Worm (Caenorhabditis elegans): Measurements from ENCODE around the gene K04H4.5.

Gene K04H4.5

ce11 chrIII:9359060-9359459 is at the start of gene K04H4.5:
Gene K04H4.5, plus strand, starts transcription at chrIII:9359360.
- TF ChIP-seq ref-1 (GFP tag; conservative IDR thresholded peaks at IDR 0.05) (no peak), T22C8.4 (GFP tag; IDR thresholded peaks at IDR 0.05) (no peak), ztf-23 (GFP tag; IDR thresholded peaks at IDR 0.05) (no peak), ztf-29 (GFP tag; IDR thresholded peaks at IDR 0.05) (no peak), klf-2 (GFP tag; conservative IDR thresholded peaks at IDR 0.05) (no peak), flt-1 (GFP tag; IDR thresholded peaks at IDR 0.05) (no peak), tab-1 (GFP tag; IDR thresholded peaks at IDR 0.05) (no peak)

- TF ChIP-seq tab-1 (GFP tag; IDR thresholded peaks at IDR 0.05) (no peak), klf-2 (GFP tag; conservative IDR thresholded peaks at IDR 0.05) (no peak)
Observed at ce11 chrIII:9309840-9310239, 49.3 kb upstream of the K04H4.5 start.

- TF ChIP-seq ztf-29 (GFP tag; IDR thresholded peaks at IDR 0.05), result no peak
- TF ChIP-seq flt-1 (GFP tag; IDR thresholded peaks at IDR 0.05), result no peak
- TF ChIP-seq med-1 (GFP tag; optimal IDR thresholded peaks at IDR 0.05; ENCODE audit: insufficient read depth), result no peak
- no peak for TF ChIP-seq ztf-23 (GFP tag; IDR thresholded peaks at IDR 0.05)
Observed at ce11 chrIII:9314476-9314875, 44.7 kb upstream of the K04H4.5 start, which contains the start of gene C40H1.8. Gene C40H1.8, plus strand, starts transcription at chrIII:9314717.

ce11 chrIII:9315180-9315579 is 44.0 kb upstream of the K04H4.5 start:
- TF ChIP-seq ztf-29 (GFP tag; IDR thresholded peaks at IDR 0.05) (no peak), flt-1 (GFP tag; IDR thresholded peaks at IDR 0.05) (no peak), T22C8.4 (GFP tag; IDR thresholded peaks at IDR 0.05) (no peak), ztf-23 (GFP tag; IDR thresholded peaks at IDR 0.05) (no peak), ref-1 (GFP tag; conservative IDR thresholded peaks at IDR 0.05) (no peak), tab-1 (GFP tag; IDR thresholded peaks at IDR 0.05) (no peak), cog-1 (tag; optimal IDR thresholded peaks at IDR 0.05) (no peak), med-1 (GFP tag; optimal IDR thresholded peaks at IDR 0.05; ENCODE audit: insufficient read depth) (no peak), klf-2 (GFP tag; conservative IDR thresholded peaks at IDR 0.05) (no peak)

- TF ChIP-seq klf-2 (GFP tag; conservative IDR thresholded peaks at IDR 0.05), result no peak
- TF ChIP-seq med-1 (GFP tag; optimal IDR thresholded peaks at IDR 0.05; ENCODE audit: insufficient read depth), result no peak
Observed at ce11 chrIII:9317601-9318000, 41.6 kb upstream of the K04H4.5 start.

- no peak for TF ChIP-seq tab-1 (GFP tag; IDR thresholded peaks at IDR 0.05)
- no peak for TF ChIP-seq ztf-29 (GFP tag; IDR thresholded peaks at IDR 0.05)
- TF ChIP-seq T22C8.4 (GFP tag; IDR thresholded peaks at IDR 0.05), result no peak
- no peak for TF ChIP-seq ztf-23 (GFP tag; IDR thresholded peaks at IDR 0.05)
- no peak for TF ChIP-seq ref-1 (GFP tag; conservative IDR thresholded peaks at IDR 0.05)
Observed at ce11 chrIII:9319641-9320040, 39.5 kb upstream of the K04H4.5 start, which contains the start of gene C40H1.9. Gene C40H1.9, plus strand, starts transcription at chrIII:9319941.

ce11 chrIII:9322010-9322409 is 37.1 kb upstream of the K04H4.5 start, which contains the start of gene cpb-1:
Gene cpb-1, plus strand, starts transcription at chrIII:9322310.
- no peak for TF ChIP-seq ztf-29 (GFP tag; IDR thresholded peaks at IDR 0.05)
- TF ChIP-seq klf-2 (GFP tag; conservative IDR thresholded peaks at IDR 0.05), result no peak
- TF ChIP-seq cog-1 (tag; optimal IDR thresholded peaks at IDR 0.05), result no peak
- no peak for TF ChIP-seq med-1 (GFP tag; optimal IDR thresholded peaks at IDR 0.05; ENCODE audit: insufficient read depth)
- TF ChIP-seq ref-1 (GFP tag; conservative IDR thresholded peaks at IDR 0.05), result no peak
- TF ChIP-seq flt-1 (GFP tag; IDR thresholded peaks at IDR 0.05), result no peak
- TF ChIP-seq tab-1 (GFP tag; IDR thresholded peaks at IDR 0.05), result no peak
- TF ChIP-seq ztf-23 (GFP tag; IDR thresholded peaks at IDR 0.05), result no peak
- no peak for TF ChIP-seq T22C8.4 (GFP tag; IDR thresholded peaks at IDR 0.05)

- no peak for TF ChIP-seq ztf-23 (GFP tag; IDR thresholded peaks at IDR 0.05)
- no peak for TF ChIP-seq ztf-29 (GFP tag; IDR thresholded peaks at IDR 0.05)
- TF ChIP-seq T22C8.4 (GFP tag; IDR thresholded peaks at IDR 0.05), result no peak
- TF ChIP-seq tab-1 (GFP tag; IDR thresholded peaks at IDR 0.05), result no peak
- TF ChIP-seq ref-1 (GFP tag; conservative IDR thresholded peaks at IDR 0.05), result no peak
- TF ChIP-seq med-1 (GFP tag; optimal IDR thresholded peaks at IDR 0.05; ENCODE audit: insufficient read depth), result no peak
- TF ChIP-seq flt-1 (GFP tag; IDR thresholded peaks at IDR 0.05), result no peak
- TF ChIP-seq cog-1 (tag; optimal IDR thresholded peaks at IDR 0.05), result no peak
- TF ChIP-seq klf-2 (GFP tag; conservative IDR thresholded peaks at IDR 0.05), result no peak
Observed at ce11 chrIII:9324724-9325123, 34.4 kb upstream of the K04H4.5 start, which contains the start of gene C40H1.7. Gene C40H1.7, plus strand, starts transcription at chrIII:9325024.

- no peak for TF ChIP-seq ref-1 (GFP tag; conservative IDR thresholded peaks at IDR 0.05)
- no peak for TF ChIP-seq tab-1 (GFP tag; IDR thresholded peaks at IDR 0.05)
- no peak for TF ChIP-seq T22C8.4 (GFP tag; IDR thresholded peaks at IDR 0.05)
- no peak for TF ChIP-seq ztf-29 (GFP tag; IDR thresholded peaks at IDR 0.05)
- TF ChIP-seq cog-1 (tag; optimal IDR thresholded peaks at IDR 0.05), result no peak
- no peak for TF ChIP-seq flt-1 (GFP tag; IDR thresholded peaks at IDR 0.05)
- no peak for TF ChIP-seq ztf-23 (GFP tag; IDR thresholded peaks at IDR 0.05)
- TF ChIP-seq med-1 (GFP tag; optimal IDR thresholded peaks at IDR 0.05; ENCODE audit: insufficient read depth), result no peak
- no peak for TF ChIP-seq klf-2 (GFP tag; conservative IDR thresholded peaks at IDR 0.05)
Observed at ce11 chrIII:9326528-9326927, 32.6 kb upstream of the K04H4.5 start.

ce11 chrIII:9327910-9328309 is 31.2 kb upstream of the K04H4.5 start:
- no peak for TF ChIP-seq T22C8.4 (GFP tag; IDR thresholded peaks at IDR 0.05)
- no peak for TF ChIP-seq flt-1 (GFP tag; IDR thresholded peaks at IDR 0.05)
- no peak for TF ChIP-seq ztf-23 (GFP tag; IDR thresholded peaks at IDR 0.05)
- no peak for TF ChIP-seq ref-1 (GFP tag; conservative IDR thresholded peaks at IDR 0.05)
- no peak for TF ChIP-seq med-1 (GFP tag; optimal IDR thresholded peaks at IDR 0.05; ENCODE audit: insufficient read depth)

ce11 chrIII:9328732-9329131 is 30.4 kb upstream of the K04H4.5 start:
- TF ChIP-seq tab-1 (GFP tag; IDR thresholded peaks at IDR 0.05) (no peak), T22C8.4 (GFP tag; IDR thresholded peaks at IDR 0.05) (no peak), flt-1 (GFP tag; IDR thresholded peaks at IDR 0.05) (no peak), ref-1 (GFP tag; conservative IDR thresholded peaks at IDR 0.05) (no peak), med-1 (GFP tag; optimal IDR thresholded peaks at IDR 0.05; ENCODE audit: insufficient read depth) (no peak), klf-2 (GFP tag; conservative IDR thresholded peaks at IDR 0.05) (no peak), cog-1 (tag; optimal IDR thresholded peaks at IDR 0.05) (no peak), ztf-23 (GFP tag; IDR thresholded peaks at IDR 0.05) (no peak), ztf-29 (GFP tag; IDR thresholded peaks at IDR 0.05) (no peak)

Measured in whole organism, midembryonic.